Fruit fly (Drosophila melanogaster): ENCODE data around the gene CG18628.

The CG18628 gene

dm6 chr3L:10659993-10660743 is 20.6 kb downstream of the CG18628 start (continued):
- no peak for TF ChIP-seq ssp (GFP tag; IDR thresholded peaks at IDR 0.05)
- TF ChIP-seq CG30431 (GFP tag; optimal IDR thresholded peaks at IDR 0.05) = no peak
- no peak for TF ChIP-seq az2 (GFP tag; optimal IDR thresholded peaks at IDR 0.05)
- TF ChIP-seq CG6765 (GFP tag; optimal IDR thresholded peaks at IDR 0.05) = no peak
- peak; percentile 10 for TF ChIP-seq CG17829 (tag; optimal IDR thresholded peaks at IDR 0.05)
- TF ChIP-seq CG34376 (GFP tag; optimal IDR thresholded peaks at IDR 0.05) = no peak
- TF ChIP-seq insv (GFP tag; optimal IDR thresholded peaks at IDR 0.05) = no peak
- no peak for TF ChIP-seq Mes4 (GFP tag; optimal IDR thresholded peaks at IDR 0.05)
- TF ChIP-seq cwo (GFP tag; optimal IDR thresholded peaks at IDR 0.05) = no peak
- no peak for TF ChIP-seq CG3065 (GFP tag; optimal IDR thresholded peaks at IDR 0.05)
- TF ChIP-seq CG15601 (tag; optimal IDR thresholded peaks at IDR 0.05) = peak; percentile 25
- TF ChIP-seq E2f2 (GFP tag; IDR thresholded peaks at IDR 0.05) = no peak
- no peak for TF ChIP-seq CG7556 (GFP tag; optimal IDR thresholded peaks at IDR 0.05)
- TF ChIP-seq CG43689 (GFP tag; IDR thresholded peaks at IDR 0.05) = no peak
- no peak for TF ChIP-seq CG11085 (GFP tag; IDR thresholded peaks at IDR 0.05)
- no peak for TF ChIP-seq bab2 (GFP tag; optimal IDR thresholded peaks at IDR 0.05)
- TF ChIP-seq gem (tag; optimal IDR thresholded peaks at IDR 0.05) = peak; percentile 52
- no peak for TF ChIP-seq knrl (GFP tag; IDR thresholded peaks at IDR 0.05; ENCODE audit: partially characterized antibody)
- no peak for TF ChIP-seq CG7786 (GFP tag; optimal IDR thresholded peaks at IDR 0.05)
- no peak for TF ChIP-seq NFAT (GFP tag; IDR thresholded peaks at IDR 0.05)
- peak in 1 of 3 experiments; percentile 42 for TF ChIP-seq lola (GFP tag; optimal IDR thresholded peaks at IDR 0.05)
- TF ChIP-seq D19B (GFP tag; optimal IDR thresholded peaks at IDR 0.05) = no peak
- TF ChIP-seq her (GFP tag; optimal IDR thresholded peaks at IDR 0.05) = no peak
- TF ChIP-seq amos (GFP tag; IDR thresholded peaks at IDR 0.05; ENCODE audit: partially characterized antibody) = no peak
- TF ChIP-seq fu2 (GFP tag; optimal IDR thresholded peaks at IDR 0.05) = no peak
- peak; percentile 96 for TF ChIP-seq CG15479 (GFP tag; optimal IDR thresholded peaks at IDR 0.05)
- TF ChIP-seq pb (GFP tag; optimal IDR thresholded peaks at IDR 0.05) = no peak
- TF ChIP-seq zen (tag; optimal IDR thresholded peaks at IDR 0.05) = peak; percentile 38
- TF ChIP-seq CG30403 (GFP tag; optimal IDR thresholded peaks at IDR 0.05) = no peak
- TF ChIP-seq CG17361 (GFP tag; IDR thresholded peaks at IDR 0.05) = 0 out of 3 replicates have a peak, but pooled peaks have one; percentile 26
- TF ChIP-seq tx (GFP tag; optimal IDR thresholded peaks at IDR 0.05) = no peak
- TF ChIP-seq zen2 (GFP tag; IDR thresholded peaks at IDR 0.05; ENCODE audit: partially characterized antibody) = no peak

- TF ChIP-seq odd (GFP tag; optimal IDR thresholded peaks at IDR 0.05) (no peak), lola (GFP tag; optimal IDR thresholded peaks at IDR 0.05) (peak in 1 of 3 experiments; percentile 58), CG14014 (GFP tag; IDR thresholded peaks at IDR 0.05) (peak; percentile 41; the same call in 1 of the 2 replicates), Blimp-1 (GFP tag; optimal IDR thresholded peaks at IDR 0.05) (no peak), Sox102F (GFP tag; optimal IDR thresholded peaks at IDR 0.05) (peak; percentile 15), Max (GFP tag; optimal IDR thresholded peaks at IDR 0.05) (peak; percentile 10), CG6654 (GFP tag; optimal IDR thresholded peaks at IDR 0.05) (no peak), CG5953 (GFP tag; IDR thresholded peaks at IDR 0.05) (0 out of 2 replicates have a peak, but pooled peaks have one; percentile 25), CG1603 (tag; optimal IDR thresholded peaks at IDR 0.05) (peak; percentile 46), gce (GFP tag; IDR thresholded peaks at IDR 0.05) (no peak), gfzf (GFP tag; optimal IDR thresholded peaks at IDR 0.05) (peak; percentile 72), CG7745 (tag; optimal IDR thresholded peaks at IDR 0.05) (no peak), kni (GFP tag; optimal IDR thresholded peaks at IDR 0.05) (peak; percentile 10), CG12071 (GFP tag; optimal IDR thresholded peaks at IDR 0.05) (peak; percentile 47), Oli (tag; optimal IDR thresholded peaks at IDR 0.05) (no peak), CG12236 (GFP tag; optimal IDR thresholded peaks at IDR 0.05) (no peak), Dek (tag; optimal IDR thresholded peaks at IDR 0.05) (peak; percentile 22), CG17361 (GFP tag; IDR thresholded peaks at IDR 0.05) (peak; percentile 66)
Observed at dm6 chr3L:10660744-10661589, 21.4 kb downstream of the CG18628 start, which contains the start of the genes CG32066 and CG8003. TSS of gene CG32066 (minus strand) at chr3L:10661013. TSS of gene CG8003 (plus strand) at chr3L:10661475.
